Worm (Caenorhabditis elegans) whole organism, late embryonic: ENCODE data around the gene hlh-27.

Experiments used
- ceh-6 ChIP-seq: fragments of 200-800 bp; sonication (Bioruptor generic); optimal IDR thresholded peaks from 2 replicates; lab custom pipeline; 2018; ENCODE audit warnings: mild to moderate bottlenecking, missing genetic modification characterization, missing compliant biosample characterization
- ceh-9 ChIP-seq: sonication (generic microtip); optimal IDR thresholded peaks from 2 replicates; lab custom pipeline; 2016; ENCODE audit warnings: mild to moderate bottlenecking, missing genetic modification characterization, inconsistent platforms, missing compliant biosample characterization
- elt-2 ChIP-seq: sonication (generic microtip); optimal IDR thresholded peaks from 2 replicates; lab custom pipeline; 2016; ENCODE audit warnings: missing genetic modification reagents, missing genetic modification characterization, missing compliant biosample characterization
- hlh-30 ChIP-seq: sonication (generic microtip); optimal IDR thresholded peaks from 2 replicates; lab custom pipeline; 2017; ENCODE audit warnings: antibody characterized with exemption, missing genetic modification characterization, missing compliant biosample characterization; ENCODE audit not compliant: insufficient read depth
- hlh-8 ChIP-seq: sonication (generic microtip); optimal IDR thresholded peaks from 2 replicates; lab custom pipeline; 2016; ENCODE audit warnings: missing genotype, missing genetic modification characterization, missing compliant biosample characterization
- lin-11 ChIP-seq: fragments of 200-800 bp; sonication (Bioruptor generic); optimal IDR thresholded peaks from 2 replicates; lab custom pipeline; 2018; ENCODE audit warnings: mild to moderate bottlenecking, missing genetic modification characterization, missing compliant biosample characterization
- nfya-1 ChIP-seq: sonication (generic microtip); optimal IDR thresholded peaks from 2 replicates; lab custom pipeline; 2017; ENCODE audit warnings: missing genetic modification characterization, mild to moderate bottlenecking, missing compliant biosample characterization, antibody characterized with exemption, moderate library complexity
- nhr-11 ChIP-seq: fragments of 150-350 bp; optimal IDR thresholded peaks from 2 replicates; lab custom pipeline; 2014; ENCODE audit warnings: missing biosample characterization, missing genetic modification characterization
- pax-1 ChIP-seq: fragments of 150-350 bp; optimal IDR thresholded peaks from 2 replicates; lab custom pipeline; 2014; ENCODE audit warnings: missing biosample characterization, missing genetic modification characterization
- rnt-1 ChIP-seq: sonication (generic microtip); optimal IDR thresholded peaks from 2 replicates; lab custom pipeline; 2016; ENCODE audit warnings: missing genetic modification characterization, missing compliant biosample characterization
- sox-4 ChIP-seq: sonication (generic microtip); optimal IDR thresholded peaks from 2 replicates; lab custom pipeline; 2017; ENCODE audit warnings: mild to moderate bottlenecking, missing genetic modification characterization, inconsistent platforms, missing compliant biosample characterization
- unc-42 ChIP-seq: sonication (generic microtip); optimal IDR thresholded peaks from 2 replicates; lab custom pipeline; 2016; ENCODE audit warnings: missing genotype, missing genetic modification characterization, missing compliant biosample characterization
- unc-55 ChIP-seq: sonication (generic microtip); optimal IDR thresholded peaks from 2 replicates; lab custom pipeline; 2017; ENCODE audit warnings: missing biosample characterization, missing genetic modification reagents, missing genetic modification characterization

DNA sequence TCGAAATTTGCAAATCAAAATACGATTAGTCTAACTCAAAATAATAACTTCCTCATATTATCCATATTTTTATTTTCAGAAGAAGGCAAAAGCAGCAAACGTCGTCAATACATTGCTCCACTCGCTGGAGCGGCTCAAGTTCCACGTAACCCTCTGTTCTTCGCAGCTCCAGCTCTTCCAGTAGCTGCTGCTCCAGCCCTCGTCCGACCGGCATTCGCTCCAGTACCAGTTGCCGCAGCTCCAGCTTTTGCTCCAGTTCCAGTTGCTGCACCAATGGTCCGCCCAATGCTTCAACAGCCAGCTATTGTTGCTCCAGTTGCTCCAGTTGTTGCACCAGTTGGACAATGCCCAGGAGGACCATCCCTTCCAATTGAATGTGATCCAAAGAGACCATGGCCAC, 38.7 kb upstream of the hlh-27 start:
- TF ChIP-seq nhr-11 (tag; lab: Kevin White, UChicago) (no peak), lin-11 (tag; lab: Kevin White, UChicago) (no peak), pax-1 (no peak), elt-2 (tag; lab: Kevin White, UChicago) (no peak), nfya-1 (tag; lab: Kevin White, UChicago) (no peak), sox-4 (tag; lab: Kevin White, UChicago) (no peak), unc-42 (tag; lab: Kevin White, UChicago) (no peak), ceh-6 (GFP tag; lab: Kevin White, UChicago) (no peak), hlh-30 (tag; lab: Kevin White, UChicago) (no peak), rnt-1 (tag; lab: Kevin White, UChicago) (no peak), ceh-9 (no peak), unc-55 (no peak), hlh-8 (tag; lab: Kevin White, UChicago) (no peak)
